Fruit fly (Drosophila melanogaster) ovary, adult (tissue): Measurements from ENCODE around the gene sNPF.
A peak's percentile ranks its signal among the peaks of the same experiment; 100 is the strongest.

Experiments used
- CG17801 ChIP-seq: fragments of 200-800 bp; optimal IDR thresholded peaks from 2 replicates; lab custom pipeline; 2019; ENCODE audit warnings: missing biosample characterization, mild to moderate bottlenecking, missing genetic modification characterization, moderate library complexity; ENCODE audit not compliant: partially characterized antibody

sNPF gene

DNA sequence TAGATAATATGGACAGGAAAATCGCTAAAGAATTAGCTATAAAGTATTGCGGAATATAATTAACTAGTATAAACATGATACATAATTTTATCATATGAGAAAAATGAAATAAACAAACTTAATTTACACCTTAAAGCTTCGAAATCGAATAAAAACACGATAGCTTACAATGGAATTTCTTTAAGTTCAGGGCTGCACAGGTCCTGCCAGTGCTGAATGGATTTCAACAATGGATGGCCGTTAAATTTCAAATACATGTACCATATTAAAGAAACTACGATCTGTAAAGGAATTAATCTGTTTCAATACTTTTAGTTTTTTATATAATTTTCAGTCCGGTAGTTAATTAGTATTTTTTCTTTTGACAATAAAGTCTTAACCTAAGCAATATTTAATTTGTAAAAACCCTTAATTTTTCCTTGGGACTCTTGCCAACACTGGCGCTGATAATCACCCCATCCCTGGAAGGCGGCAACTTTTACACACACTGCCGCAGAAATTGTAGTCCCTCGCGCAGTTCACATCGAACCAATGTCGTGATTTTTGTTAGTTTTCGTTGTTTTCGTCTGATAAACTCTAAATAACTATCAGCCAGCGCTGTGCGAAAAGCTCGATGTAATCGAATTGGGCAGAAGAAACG, 33.4 kb downstream of the sNPF start, which contains the start of the genes barr and lok:
Gene barr, minus strand, starts transcription at position 353 of the 640 bp plus-strand sequence.
Gene lok, plus strand, starts transcription at position 405 of the 640 bp plus-strand sequence.
- peak; percentile 7 for TF ChIP-seq CG17801

DNA sequence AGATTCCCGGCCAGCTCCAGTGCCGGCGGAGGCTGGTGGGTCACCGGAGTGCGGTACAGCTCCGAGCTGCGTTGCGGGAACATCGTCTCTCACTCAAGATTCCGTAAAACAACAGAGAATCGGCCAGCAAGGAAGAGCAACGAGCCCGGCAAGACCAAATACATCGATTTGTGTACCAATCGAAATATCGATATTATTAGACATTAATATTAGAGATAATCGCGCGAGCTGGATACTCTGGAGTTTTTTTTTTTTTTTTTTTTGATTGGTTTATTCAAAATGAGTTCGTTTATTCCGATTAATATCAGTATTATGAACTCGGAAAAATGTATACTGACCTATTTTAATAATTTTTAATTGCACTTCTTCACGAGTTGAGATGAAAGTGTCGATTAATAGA, 37.8 kb downstream of the sNPF start, which contains the start of gene vls:
Gene vls, minus strand, starts transcription at position 164 of the 400 bp plus-strand sequence.
- peak; percentile 32 for TF ChIP-seq CG17801

DNA sequence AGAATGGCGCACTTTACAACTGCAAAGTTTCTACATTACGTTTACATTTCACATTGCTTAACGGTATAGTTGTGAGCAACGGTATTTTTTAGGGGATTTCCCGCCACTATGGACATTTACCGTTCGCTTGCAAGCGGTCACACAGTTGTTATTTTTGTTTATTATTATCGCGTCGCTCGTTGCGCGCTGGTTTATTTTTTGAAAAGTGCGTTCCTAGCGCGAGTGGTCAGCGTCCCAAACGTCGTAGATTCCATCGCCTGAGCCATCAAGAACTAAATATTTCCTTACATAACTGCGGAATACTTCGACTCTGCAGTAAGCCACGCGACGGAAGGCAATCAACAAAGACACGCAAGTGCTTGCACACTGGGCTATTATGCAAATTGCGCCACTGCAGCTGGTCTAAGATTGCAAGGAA, 38.5 kb downstream of the sNPF start, which contains the start of gene bwa:
Gene bwa, plus strand, starts transcription at position 159 of the 418 bp plus-strand sequence.
- no peak for TF ChIP-seq CG17801

DNA sequence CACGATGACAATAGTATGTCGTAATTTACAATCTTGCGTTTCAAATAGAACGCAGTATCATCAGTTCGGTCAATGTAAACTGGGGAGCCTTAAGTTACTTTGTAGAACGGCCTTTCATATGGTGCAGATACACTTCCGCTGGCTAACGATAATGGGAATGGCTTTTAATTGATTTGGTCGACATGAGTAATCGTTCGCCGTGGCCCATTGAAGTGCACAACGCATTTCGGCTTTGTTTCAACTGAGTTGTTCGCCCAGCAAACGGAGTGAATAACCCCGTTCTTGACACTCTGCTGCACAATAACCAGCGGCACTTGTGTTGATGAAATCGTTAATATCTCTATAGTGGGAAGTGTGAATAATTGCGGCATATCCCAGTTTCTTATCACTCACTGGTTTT, 40.2 kb downstream of the sNPF start:
- no peak for TF ChIP-seq CG17801

DNA sequence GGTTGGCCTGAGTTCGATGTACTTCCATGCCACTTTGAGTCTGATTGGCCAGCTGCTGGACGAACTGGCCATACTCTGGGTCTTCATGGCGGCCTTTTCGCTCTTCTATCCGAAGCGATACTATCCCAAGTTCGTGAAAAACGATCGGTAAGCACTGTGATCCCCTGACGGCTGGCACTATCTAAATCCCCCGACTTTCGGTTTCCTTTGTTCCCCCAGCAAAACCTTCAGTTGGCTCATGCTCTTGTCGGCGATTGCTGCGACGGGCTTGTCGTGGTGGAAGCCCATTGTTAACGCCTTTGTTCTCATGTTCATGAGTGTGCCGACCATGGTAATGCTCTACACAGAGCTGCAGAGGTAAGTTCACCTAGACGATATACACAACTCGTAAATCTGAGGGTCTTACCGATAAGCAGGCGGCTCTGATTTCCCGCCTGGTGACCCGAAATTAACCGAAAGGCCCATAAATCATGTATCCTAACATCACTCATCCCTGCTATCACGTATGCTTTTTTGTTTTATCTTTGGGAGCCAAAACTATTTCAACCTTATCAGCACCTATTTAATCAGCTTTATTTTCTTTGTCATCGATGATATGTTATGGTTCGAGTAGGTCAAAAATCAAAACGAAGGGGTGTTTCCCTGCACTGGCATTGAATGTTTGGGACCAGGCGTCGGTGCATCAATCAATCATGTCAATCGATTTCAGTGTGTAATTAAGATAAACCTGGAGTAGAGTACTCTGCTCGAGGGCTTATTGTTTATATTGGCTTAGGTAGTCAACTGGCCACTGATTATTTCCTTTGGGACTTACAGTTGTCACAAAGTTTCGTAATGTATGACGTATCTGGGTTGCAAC, 41.7 kb downstream of the sNPF start:
- TF ChIP-seq CG17801, result no peak

DNA sequence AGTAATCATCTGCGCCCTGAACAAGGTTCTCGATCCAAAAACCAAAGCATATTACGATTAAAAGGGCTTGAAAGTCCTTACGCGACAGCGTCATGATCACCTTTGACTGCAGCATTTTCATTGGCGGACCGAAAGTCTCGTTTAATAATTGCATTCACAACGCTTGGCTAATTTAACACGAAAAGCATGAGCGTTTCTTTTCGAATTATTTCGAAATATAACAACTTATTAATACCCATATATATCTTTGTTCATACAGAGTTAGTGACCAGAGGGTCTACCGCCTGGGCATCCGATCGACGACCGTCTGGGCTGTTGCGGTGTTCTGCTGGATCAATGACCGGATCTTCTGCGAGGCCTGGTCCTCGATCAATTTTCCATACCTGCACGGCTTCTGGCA, 44.4 kb downstream of the sNPF start, which contains the start of gene CG10730:
Gene CG10730, minus strand, starts transcription at position 101 of the 400 bp plus-strand sequence.
- TF ChIP-seq CG17801, result no peak

DNA sequence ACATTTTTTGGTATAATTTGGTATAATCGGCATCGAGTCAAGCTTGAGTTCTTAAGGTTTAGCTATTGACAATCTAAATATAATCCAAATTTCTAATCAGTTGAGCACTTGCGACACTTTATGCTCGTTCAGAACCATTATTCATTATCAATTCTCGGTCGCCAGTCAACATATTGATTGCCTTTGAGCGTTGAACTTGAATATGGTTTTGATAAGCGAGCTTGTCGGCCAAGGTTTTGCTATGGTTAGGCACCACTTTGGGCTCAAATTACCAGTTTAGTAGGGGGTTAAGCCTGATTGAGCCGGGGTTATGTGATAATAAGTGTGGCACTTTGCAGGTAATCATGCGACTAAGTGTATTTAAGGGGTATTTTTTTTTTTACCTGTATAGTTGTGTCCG, 46.7 kb downstream of the sNPF start:
- TF ChIP-seq CG17801, result no peak

DNA sequence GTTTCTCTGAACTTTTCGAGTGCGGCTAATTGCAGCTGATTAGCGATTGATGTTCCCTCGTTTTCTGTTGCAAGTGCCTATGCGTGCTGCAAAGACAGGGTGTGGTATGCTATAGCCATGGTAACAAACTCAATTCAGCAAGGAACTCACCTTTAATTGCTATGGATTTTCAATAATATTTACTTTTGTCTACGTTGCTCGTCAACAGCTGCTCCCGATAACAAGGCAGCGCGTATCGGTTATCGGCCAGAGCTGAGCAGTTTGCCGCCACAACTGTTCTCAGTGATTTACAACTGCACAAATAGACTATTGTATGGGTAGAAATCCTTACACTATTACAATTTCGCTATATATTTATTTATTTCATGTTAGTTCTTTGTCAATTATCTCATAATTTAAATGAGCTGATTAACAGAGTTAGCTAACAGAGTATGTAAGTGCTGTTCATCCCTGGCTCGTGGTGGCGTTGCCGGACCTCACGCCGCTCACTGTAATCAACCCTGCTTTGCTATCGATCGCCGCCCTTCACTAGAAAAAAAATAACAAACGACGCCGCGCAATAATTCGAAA, 47.6 kb downstream of the sNPF start, which contains the start of the genes pr and neb:
Gene pr, minus strand, starts transcription at position 225 of the 570 bp plus-strand sequence.
Gene neb, plus strand, starts transcription at position 524 of the 570 bp plus-strand sequence.
- TF ChIP-seq CG17801, result peak; percentile 62

DNA sequence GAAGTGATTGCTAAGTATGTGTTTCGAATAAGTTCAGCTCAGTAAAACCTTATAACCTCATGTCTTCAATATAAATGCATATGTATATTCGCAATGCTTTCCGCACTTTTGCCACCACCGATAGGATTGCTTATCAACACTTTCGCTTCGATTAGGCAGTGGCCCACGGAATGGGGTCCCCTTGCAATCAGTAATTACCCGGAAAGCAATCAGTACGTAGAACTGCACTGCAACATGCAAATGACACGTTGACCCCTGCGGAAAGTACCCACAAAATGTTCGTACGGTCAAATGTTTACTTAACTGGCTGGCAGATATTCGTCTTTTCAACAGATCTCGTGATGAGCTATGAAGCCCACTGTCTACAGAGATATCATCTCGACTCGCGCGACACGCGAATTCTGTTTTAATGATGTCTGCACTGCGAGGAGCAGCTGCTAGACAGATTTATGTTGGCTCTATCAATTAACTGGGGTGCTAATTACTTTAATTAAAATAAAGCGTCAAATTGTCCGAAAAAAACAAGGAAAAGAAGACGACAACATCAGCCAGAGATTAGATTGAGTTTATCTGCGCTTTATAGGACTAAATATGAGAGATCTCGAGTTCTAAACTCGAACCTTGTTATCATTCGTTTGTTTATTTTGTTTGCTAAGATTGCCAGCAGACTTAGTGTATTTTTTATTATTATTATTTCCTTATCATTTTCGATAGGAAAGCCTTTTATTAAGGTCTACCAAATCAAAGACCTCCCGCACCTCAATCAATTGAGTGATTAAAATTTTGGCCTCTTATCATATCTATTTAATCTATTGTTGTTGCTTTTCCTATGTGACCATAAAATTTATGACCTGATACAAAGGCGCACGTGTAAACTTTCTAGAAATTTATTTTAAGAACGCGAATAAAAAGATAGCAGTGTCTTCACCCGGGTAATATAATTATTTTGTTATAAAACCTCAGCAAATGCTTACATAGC, 50.0 kb downstream of the sNPF start:
- peak; percentile 11 for TF ChIP-seq CG17801

DNA sequence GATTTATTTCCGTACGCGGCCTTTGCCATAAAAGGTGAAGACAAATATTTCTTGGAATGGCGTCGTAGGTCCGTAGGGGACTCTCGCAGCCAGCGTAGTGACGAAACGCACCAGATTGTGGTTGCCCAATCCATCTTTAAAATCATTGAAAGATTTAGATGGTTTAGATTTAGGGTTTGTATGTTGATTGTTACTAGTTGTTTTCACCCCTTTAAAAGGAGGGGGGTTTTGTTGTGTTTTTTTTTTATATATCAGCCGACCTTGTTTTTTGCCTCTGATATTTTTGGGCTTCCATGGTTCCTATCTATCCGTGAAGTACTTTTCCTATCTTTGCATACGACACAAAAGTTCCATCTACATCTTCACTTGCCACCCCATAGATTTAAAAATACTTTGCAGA, 51.2 kb downstream of the sNPF start:
- no peak for TF ChIP-seq CG17801

DNA sequence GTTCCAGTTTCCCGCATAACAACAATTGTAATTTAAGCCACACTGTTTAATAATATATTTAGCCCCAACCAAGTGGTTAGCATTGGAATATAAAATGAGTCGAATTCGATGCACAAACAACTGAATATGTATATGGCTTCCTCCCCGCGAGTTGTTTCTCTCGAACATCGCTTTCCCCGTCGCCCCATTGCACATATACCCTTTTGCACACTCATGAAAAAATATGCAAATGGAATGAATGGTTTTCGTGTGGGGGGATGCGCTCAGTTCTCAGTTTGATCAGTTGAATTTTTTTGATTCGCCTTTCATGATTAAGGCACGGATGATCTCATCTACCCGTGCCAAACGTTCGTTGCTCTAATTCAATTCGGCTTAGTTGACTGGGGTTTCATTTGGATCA, 53.1 kb downstream of the sNPF start:
- no peak for TF ChIP-seq CG17801

DNA sequence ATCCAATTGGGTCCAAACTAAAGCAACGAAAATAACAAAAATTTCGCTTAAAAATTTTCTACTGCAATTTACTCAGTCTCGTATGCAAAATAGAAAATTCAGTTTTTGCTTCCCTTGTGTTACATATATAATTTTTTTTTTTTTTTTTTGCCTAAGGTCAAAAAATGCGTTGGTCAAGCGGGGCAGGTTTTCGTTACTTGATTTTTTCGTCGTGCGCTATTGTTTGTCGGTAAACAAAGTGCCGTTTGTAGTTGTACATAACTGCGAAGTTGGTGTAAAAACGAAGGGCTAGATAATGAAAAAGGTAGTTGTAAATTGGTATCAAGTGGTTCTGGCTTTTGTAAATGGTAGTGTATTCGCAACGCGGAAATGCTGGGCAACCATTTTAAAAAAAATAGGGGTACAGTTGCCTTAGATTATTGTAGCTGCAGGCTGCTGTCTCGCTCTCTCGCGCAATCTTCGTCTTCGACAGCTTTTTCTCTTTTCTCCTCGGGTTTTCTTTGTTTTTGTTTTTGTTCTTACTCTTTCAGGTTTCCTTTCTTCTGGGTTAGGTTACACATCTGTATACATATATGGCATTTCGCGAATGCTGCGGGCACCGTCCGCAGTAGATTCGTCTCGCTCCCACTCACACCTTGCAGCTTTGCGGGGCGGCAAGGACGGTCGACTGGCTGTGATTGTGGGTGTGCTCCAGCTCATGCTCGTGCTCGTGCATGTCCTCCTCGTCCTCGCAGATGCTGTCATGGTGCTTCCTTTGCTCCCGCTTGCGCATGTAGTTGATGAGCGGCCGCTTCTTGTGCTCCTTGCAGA, 54.6 kb downstream of the sNPF start:
- no peak for TF ChIP-seq CG17801

DNA sequence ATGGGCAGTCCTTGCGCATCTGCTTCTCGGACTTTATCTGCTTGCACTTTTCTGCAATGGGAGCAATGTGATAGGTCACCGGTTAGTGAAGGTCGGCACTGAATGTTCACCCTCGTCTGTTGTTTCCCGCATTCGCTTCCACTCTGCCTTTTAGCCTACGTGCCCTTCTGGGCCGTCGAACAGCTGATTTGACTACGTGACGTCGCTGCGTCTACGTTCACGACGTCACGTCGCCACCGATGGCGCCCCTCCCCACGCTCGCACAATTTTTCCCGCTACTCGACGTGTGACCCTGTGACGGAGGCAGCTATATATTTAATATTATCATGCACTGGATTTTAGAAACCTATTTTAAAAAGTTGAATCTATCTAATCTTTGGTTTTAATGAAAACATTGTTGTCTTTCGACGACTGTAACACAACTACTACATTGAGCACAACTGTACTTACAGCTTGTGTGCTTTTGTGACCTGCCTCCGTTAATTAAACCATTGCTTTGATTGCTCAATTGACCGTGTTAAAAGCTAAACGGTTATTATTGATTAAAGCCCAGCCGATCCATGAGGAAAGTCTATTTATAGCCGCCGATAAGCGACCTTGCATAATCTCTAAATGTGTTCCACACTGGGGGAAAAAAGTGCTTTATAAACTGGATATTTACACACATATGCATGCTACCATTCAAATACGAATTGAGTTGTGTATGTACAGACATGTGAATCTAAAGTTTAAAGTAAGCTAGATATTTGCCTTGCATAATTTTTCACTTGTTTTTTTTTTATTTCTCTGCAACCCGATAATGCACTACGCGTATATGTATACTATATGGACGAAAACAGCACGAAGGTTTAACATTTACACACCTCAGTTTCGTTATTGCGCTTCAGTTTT, 55.5 kb downstream of the sNPF start:
- no peak for TF ChIP-seq CG17801
